Fruit fly (Drosophila melanogaster): ENCODE measurements around the gene Pink1.
A peak's percentile ranks its signal among the peaks of the same experiment; 100 is the strongest.

DNA sequence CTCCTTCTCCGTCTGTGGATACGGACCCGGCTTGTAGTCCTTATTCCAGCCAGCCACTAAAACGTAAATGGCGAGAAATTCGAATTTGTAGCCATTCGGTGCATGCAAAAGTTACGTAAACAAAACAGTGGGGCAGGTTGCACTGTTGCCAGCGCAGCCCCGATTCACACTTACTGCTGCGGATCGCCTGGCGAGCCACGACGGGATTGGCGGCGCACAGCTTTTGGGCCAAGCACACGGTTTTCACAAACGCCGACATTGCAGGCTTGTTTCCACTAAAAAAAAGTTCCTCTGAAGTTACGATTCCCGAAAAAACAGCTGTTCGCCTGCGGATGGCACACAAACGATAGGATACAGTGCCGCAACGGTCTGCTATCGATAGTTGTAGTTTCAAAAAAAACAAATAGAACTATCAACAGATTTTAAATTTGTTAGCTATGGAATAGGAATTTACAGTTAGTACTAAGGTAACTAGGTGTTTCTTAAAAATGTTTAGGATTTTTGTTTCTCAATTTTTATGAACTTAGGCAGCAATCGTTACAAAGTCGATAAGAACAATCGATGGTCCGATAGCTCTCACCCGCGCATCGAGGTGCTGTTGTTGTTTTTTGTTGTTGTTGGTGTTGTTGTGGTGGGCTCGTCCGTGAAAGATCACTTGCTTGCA, 5.6 kb upstream of the Pink1 start, which contains the start of gene Fum1:
- TF ChIP-seq CG8632 (GFP tag; optimal IDR thresholded peaks at IDR 0.05) (no peak), CG16779 (tag; optimal IDR thresholded peaks at IDR 0.05) (no peak), Lpt (GFP tag; optimal IDR thresholded peaks at IDR 0.05) (no peak), CG6792 (GFP tag; optimal IDR thresholded peaks at IDR 0.05) (no peak), Sox15 (GFP tag; optimal IDR thresholded peaks at IDR 0.05) (no peak), CG11762 (GFP tag; optimal IDR thresholded peaks at IDR 0.05; ENCODE audit: insufficient read depth) (no peak), Gug (GFP tag; IDR thresholded peaks at IDR 0.05) (no peak), CG6163 (GFP tag; IDR thresholded peaks at IDR 0.05) (no peak), topi (GFP tag; optimal IDR thresholded peaks at IDR 0.05) (peak; percentile 23), CG10631 (GFP tag; optimal IDR thresholded peaks at IDR 0.05) (no peak), CG6276 (GFP tag; optimal IDR thresholded peaks at IDR 0.05) (no peak), Blimp-1 (GFP tag; optimal IDR thresholded peaks at IDR 0.05) (no peak)

Measured in whole organism, prepupa.